Worm (Caenorhabditis elegans): ENCODE results near the gene T28H11.8.

DNA sequence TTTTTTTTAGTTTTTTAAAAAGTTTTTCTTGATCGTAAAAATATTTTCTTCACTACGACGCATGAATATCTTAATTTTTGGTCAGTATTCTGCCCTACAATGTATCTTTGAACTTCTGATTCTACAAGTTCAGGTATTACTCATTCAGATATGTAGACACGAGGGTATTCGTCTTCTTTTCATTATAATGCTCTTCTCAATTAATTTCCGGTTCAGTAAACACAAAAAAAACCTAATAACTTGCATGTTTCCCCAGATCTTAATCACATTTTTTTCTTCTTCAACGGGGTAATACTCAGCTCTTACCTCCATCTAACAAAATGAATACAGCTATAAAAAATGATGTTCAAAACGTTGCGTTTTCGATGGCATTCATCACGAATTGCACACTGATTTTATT, 28.3 kb downstream of the T28H11.8 start, which contains the start of gene str-162:
- TF ChIP-seq fos-1 (tag; optimal IDR thresholded peaks at IDR 0.05) = no peak
- no peak for TF ChIP-seq nhr-77 (tag; optimal IDR thresholded peaks at IDR 0.05)
- no peak for TF ChIP-seq aly-2 (tag; optimal IDR thresholded peaks at IDR 0.05)
- no peak for TF ChIP-seq efl-3 (GFP tag; optimal IDR thresholded peaks at IDR 0.05)
- no peak for TF ChIP-seq isw-1 (GFP tag; IDR thresholded peaks at IDR 0.05)
- TF ChIP-seq C16A3.4 (tag; optimal IDR thresholded peaks at IDR 0.05) = no peak
- no peak for TF ChIP-seq ama-1 (optimal IDR thresholded peaks at IDR 0.05)
